Worm (Caenorhabditis elegans): ENCODE data around the gene clec-130.

- TF ChIP-seq F13H6.1 (tag; optimal IDR thresholded peaks at IDR 0.05) (no peak), tbx-7 (tag; optimal IDR thresholded peaks at IDR 0.05) (no peak), sox-4 (tag; optimal IDR thresholded peaks at IDR 0.05) (no peak), elt-2 (tag; optimal IDR thresholded peaks at IDR 0.05) (no peak), ets-4 (tag; optimal IDR thresholded peaks at IDR 0.05) (no peak), pqm-1 (tag; optimal IDR thresholded peaks at IDR 0.05) (no peak)
Observed at ce11 chrII:3547282-3547681, 26.1 kb upstream of the clec-130 start.
